Fruit fly (Drosophila melanogaster) whole organism, embryonic: ENCODE data around the gene ghi.
A peak's percentile ranks its signal among the peaks of the same experiment; 100 is the strongest.

Experiments used
- CG11093 ChIP-seq: fragments of 200-800 bp; sonication (Bioruptor generic); IDR thresholded peaks from 3 replicates; pipeline ENCODE4 v1.3.6; 2022; ENCODE audit warnings: missing biosample characterization, missing genetic modification characterization
- CG14860 ChIP-seq: fragments of 200-800 bp; sonication (Bioruptor generic); IDR thresholded peaks from 3 replicates; pipeline ENCODE4 v1.3.6; 2022; ENCODE audit warnings: missing biosample characterization, missing genetic modification characterization; ENCODE audit not compliant: partially characterized antibody
- CG15011 ChIP-seq: fragments of 200-800 bp; sonication (Bioruptor generic); optimal IDR thresholded peaks from 3 replicates; lab custom pipeline; 2018; ENCODE audit warnings: missing biosample characterization, mild to moderate bottlenecking, missing genetic modification characterization
- CG16815 ChIP-seq: fragments of 200-800 bp; sonication (Bioruptor generic); optimal IDR thresholded peaks from 3 replicates; lab custom pipeline; 2017; ENCODE audit warnings: missing biosample characterization, mild to moderate bottlenecking, missing genetic modification characterization
- CG2889 ChIP-seq: fragments of 200-800 bp; sonication (Bioruptor generic); IDR thresholded peaks from 3 replicates; pipeline ENCODE4 v1.3.6; 2022; ENCODE audit warnings: missing biosample characterization, missing genetic modification characterization
- CG30020 ChIP-seq: fragments of 200-800 bp; optimal IDR thresholded peaks from 2 replicates; lab custom pipeline; 2019; ENCODE audit warnings: missing biosample characterization, mild to moderate bottlenecking, missing genetic modification characterization, moderate library complexity
- CG31224 ChIP-seq: fragments of 200-800 bp; sonication (Bioruptor generic); IDR thresholded peaks from 2 replicates; pipeline ENCODE4 v1.3.6; 2022; ENCODE audit warnings: missing biosample characterization, missing genetic modification characterization
- CG32532 ChIP-seq: fragments of 200-800 bp; sonication (Bioruptor generic); IDR thresholded peaks from 2 replicates; pipeline ENCODE4 v1.3.6; 2022; ENCODE audit warnings: missing biosample characterization, missing genetic modification characterization
- CG32772 ChIP-seq: fragments of 200-800 bp; sonication (Bioruptor generic); IDR thresholded peaks from 2 replicates; pipeline ENCODE4 v1.3.6; 2022; ENCODE audit warnings: missing biosample characterization, missing genetic modification characterization
- CG3281 ChIP-seq: fragments of 200-800 bp; sonication (Bioruptor generic); optimal IDR thresholded peaks from 3 replicates; lab custom pipeline; 2017; ENCODE audit warnings: missing biosample characterization, mild to moderate bottlenecking, missing genetic modification characterization
- CG33213 ChIP-seq: fragments of 200-800 bp; sonication (Bioruptor generic); optimal IDR thresholded peaks from 3 replicates; lab custom pipeline; 2016; ENCODE audit warnings: missing biosample characterization, missing genetic modification characterization
- CG34224 ChIP-seq: fragments of 200-800 bp; sonication (Bioruptor generic); IDR thresholded peaks from 3 replicates; pipeline ENCODE4 v1.3.6; 2022; ENCODE audit warnings: missing biosample characterization, missing genetic modification characterization; ENCODE audit not compliant: partially characterized antibody
- CG3847 ChIP-seq: fragments of 200-800 bp; sonication (Bioruptor generic); IDR thresholded peaks from 2 replicates; pipeline ENCODE4 v1.3.6; 2022; ENCODE audit warnings: missing biosample characterization, missing genetic modification characterization
- CG4360 ChIP-seq: fragments of 200-800 bp; sonication (Bioruptor generic); IDR thresholded peaks from 2 replicates; pipeline ENCODE4 v1.3.6; 2022; ENCODE audit warnings: missing biosample characterization, missing genetic modification characterization
- CG4730 ChIP-seq: fragments of 200-800 bp; sonication (Bioruptor generic); IDR thresholded peaks from 2 replicates; pipeline ENCODE4 v1.3.6; 2022; ENCODE audit warnings: missing biosample characterization, missing genetic modification characterization
- CG8281 ChIP-seq: fragments of 200-800 bp; sonication (Bioruptor generic); optimal IDR thresholded peaks from 2 replicates; lab custom pipeline; 2018; ENCODE audit warnings: missing biosample characterization, mild to moderate bottlenecking, missing genetic modification characterization, moderate library complexity
- CG9876 ChIP-seq: fragments of 200-800 bp; sonication (Bioruptor generic); optimal IDR thresholded peaks from 2 replicates; lab custom pipeline; 2016; ENCODE audit warnings: missing biosample characterization, missing genetic modification characterization
- Doc2 ChIP-seq: fragments of 200-800 bp; sonication (Bioruptor generic); IDR thresholded peaks from 2 replicates; pipeline ENCODE4 v1.3.6; 2022; ENCODE audit warnings: missing biosample characterization, missing genetic modification characterization
- Ets97D ChIP-seq: fragments of 200-800 bp; sonication (Bioruptor generic); optimal IDR thresholded peaks from 3 replicates; lab custom pipeline; 2016; ENCODE audit warnings: missing biosample characterization, missing genetic modification characterization
- Hr3 ChIP-seq: fragments of 200-800 bp; sonication (Bioruptor generic); optimal IDR thresholded peaks from 3 replicates; lab custom pipeline; 2016; ENCODE audit warnings: missing biosample characterization, missing genetic modification characterization
- Hr51 ChIP-seq, 2 experiments: fragments of 200-800 bp; sonication (Bioruptor generic); optimal IDR thresholded peaks; 2 replicates in 1 of 2; 3 replicates in 1 of 2; lab custom pipeline; 2016 to 2018; ENCODE audit warnings: missing biosample characterization in 2 of 2, missing genetic modification characterization in 2 of 2, mild to moderate bottlenecking in 1 of 2, moderate library complexity in 1 of 2
- Hsf ChIP-seq: fragments of 200-800 bp; sonication (Bioruptor generic); optimal IDR thresholded peaks from 3 replicates; lab custom pipeline; 2016; ENCODE audit warnings: missing biosample characterization, missing genetic modification characterization
- Jarid2 ChIP-seq: fragments of 200-800 bp; sonication (Bioruptor generic); optimal IDR thresholded peaks from 3 replicates; lab custom pipeline; 2017; ENCODE audit warnings: mild to moderate bottlenecking, missing biosample characterization, missing genetic modification reagents, missing genetic modification characterization
- NfI ChIP-seq: fragments of 200-800 bp; sonication (Bioruptor generic); optimal IDR thresholded peaks from 3 replicates; lab custom pipeline; 2018; ENCODE audit warnings: missing biosample characterization, mild to moderate bottlenecking, missing genetic modification characterization, moderate library complexity
- Pdp1 ChIP-seq, 2 experiments: fragments of 200-800 bp; sonication (Bioruptor generic); optimal IDR thresholded peaks; 3 replicates each; lab custom pipeline; 2016; ENCODE audit warnings: missing biosample characterization in 2 of 2, missing genetic modification characterization in 2 of 2, mild to moderate bottlenecking in 1 of 2, moderate library complexity in 1 of 2
- Rfx ChIP-seq: fragments of 200-800 bp; sonication (Bioruptor generic); IDR thresholded peaks from 2 replicates; pipeline ENCODE4 v1.3.6; 2022; ENCODE audit warnings: missing biosample characterization, missing genetic modification characterization
- Spps ChIP-seq: fragments of 200-800 bp; sonication (Bioruptor generic); optimal IDR thresholded peaks from 2 replicates; lab custom pipeline; 2018; ENCODE audit warnings: missing biosample characterization, mild to moderate bottlenecking, missing genetic modification characterization
- Vsx1 ChIP-seq: fragments of 200-800 bp; sonication (Bioruptor generic); optimal IDR thresholded peaks from 2 replicates; lab custom pipeline; 2017; ENCODE audit warnings: missing biosample characterization, mild to moderate bottlenecking, missing genetic modification characterization, missing genetic modification reagents
- Xbp1 ChIP-seq: fragments of 200-800 bp; sonication (Bioruptor generic); optimal IDR thresholded peaks from 3 replicates; lab custom pipeline; 2016; ENCODE audit warnings: missing biosample characterization, mild to moderate bottlenecking, missing genetic modification characterization
- ap ChIP-seq: fragments of 200-800 bp; sonication (Bioruptor generic); IDR thresholded peaks from 2 replicates; pipeline ENCODE4 v1.3.6; 2022; ENCODE audit warnings: missing biosample characterization, missing genetic modification characterization
- bigmax ChIP-seq: fragments of 200-800 bp; sonication (Bioruptor generic); optimal IDR thresholded peaks from 2 replicates; lab custom pipeline; 2018; ENCODE audit warnings: missing biosample characterization, mild to moderate bottlenecking, missing genetic modification characterization
- cwo ChIP-seq: fragments of 200-800 bp; sonication (Bioruptor generic); optimal IDR thresholded peaks from 3 replicates; lab custom pipeline; 2017; ENCODE audit warnings: missing biosample characterization, missing genetic modification characterization, mild to moderate bottlenecking, moderate library complexity, missing genetic modification reagents
- dm ChIP-seq: fragments of 200-800 bp; sonication (Bioruptor generic); optimal IDR thresholded peaks from 3 replicates; lab custom pipeline; 2016; ENCODE audit warnings: missing biosample characterization, missing genetic modification characterization
- emc ChIP-seq: fragments of 200-800 bp; sonication (Bioruptor generic); optimal IDR thresholded peaks from 2 replicates; lab custom pipeline; 2016; ENCODE audit warnings: missing biosample characterization, missing genetic modification characterization
- hkb ChIP-seq, 2 experiments: fragments of 200-800 bp in 1 of 2; fragments of >200 bp in 1 of 2; sonication (Bioruptor generic) in 1 of 2; IDR thresholded peaks in 1 of 2; optimal IDR thresholded peaks in 1 of 2; 2 replicates each; pipeline versions ENCODE4 v1.3.6 to Lab custom; 2017 to 2022; ENCODE audit warnings: missing biosample characterization in 1 of 2, missing genetic modification characterization in 1 of 2
- kay ChIP-seq: fragments of 200-800 bp; sonication (Bioruptor generic); optimal IDR thresholded peaks from 2 replicates; lab custom pipeline; 2016; ENCODE audit warnings: missing biosample characterization, missing genetic modification characterization
- klu ChIP-seq: fragments of 200-800 bp; sonication (Bioruptor generic); IDR thresholded peaks from 2 replicates; pipeline ENCODE4 v1.3.6; 2022; ENCODE audit warnings: missing biosample characterization, missing genetic modification characterization
- kni ChIP-seq: fragments of 200-800 bp; sonication (Bioruptor generic); optimal IDR thresholded peaks from 3 replicates; lab custom pipeline; 2017; ENCODE audit warnings: mild to moderate bottlenecking, missing biosample characterization, missing genetic modification reagents, missing genetic modification characterization
- mam ChIP-seq: fragments of 200-800 bp; sonication (Bioruptor generic); optimal IDR thresholded peaks from 3 replicates; lab custom pipeline; 2016; ENCODE audit warnings: missing biosample characterization, missing genetic modification characterization
- mld ChIP-seq: fragments of 200-800 bp; sonication (Bioruptor generic); IDR thresholded peaks from 3 replicates; pipeline ENCODE4 v1.3.6; 2022; ENCODE audit warnings: missing biosample characterization, missing genetic modification characterization; ENCODE audit not compliant: partially characterized antibody
- nau ChIP-seq: fragments of 200-800 bp; sonication (Bioruptor generic); optimal IDR thresholded peaks from 3 replicates; lab custom pipeline; 2017; ENCODE audit warnings: missing biosample characterization, mild to moderate bottlenecking, missing genetic modification characterization, missing genetic modification reagents
- nerfin-1 ChIP-seq: fragments of 200-800 bp; sonication (Bioruptor generic); optimal IDR thresholded peaks from 3 replicates; lab custom pipeline; 2019; ENCODE audit warnings: missing biosample characterization, mild to moderate bottlenecking, missing genetic modification characterization, moderate library complexity
- nerfin-2 ChIP-seq: fragments of 200-800 bp; sonication (Bioruptor generic); IDR thresholded peaks from 2 replicates; pipeline ENCODE4 v1.3.6; 2022; ENCODE audit warnings: missing biosample characterization, missing genetic modification characterization; ENCODE audit not compliant: partially characterized antibody
- pb ChIP-seq: fragments of 200-800 bp; sonication (Bioruptor generic); optimal IDR thresholded peaks from 3 replicates; lab custom pipeline; 2016; ENCODE audit warnings: missing biosample characterization, missing genetic modification characterization
- ro ChIP-seq: fragments of 200-800 bp; sonication (Bioruptor generic); IDR thresholded peaks from 2 replicates; pipeline ENCODE4 v1.3.6; 2022; ENCODE audit warnings: missing biosample characterization, missing genetic modification characterization
- scrt ChIP-seq: fragments of 200-800 bp; sonication (Bioruptor generic); optimal IDR thresholded peaks from 2 replicates; lab custom pipeline; 2018; ENCODE audit warnings: missing biosample characterization, mild to moderate bottlenecking, missing genetic modification characterization, moderate library complexity
- toy ChIP-seq: fragments of 200-800 bp; sonication (Bioruptor generic); IDR thresholded peaks from 2 replicates; pipeline ENCODE4 v1.3.6; 2022; ENCODE audit warnings: missing biosample characterization, missing genetic modification characterization
- unpg ChIP-seq: fragments of 200-800 bp; sonication (Bioruptor generic); optimal IDR thresholded peaks from 3 replicates; lab custom pipeline; 2018; ENCODE audit warnings: missing biosample characterization, mild to moderate bottlenecking, missing genetic modification characterization, moderate library complexity
- zfh1 ChIP-seq: fragments of 200-800 bp; sonication (Bioruptor generic); IDR thresholded peaks from 3 replicates; pipeline ENCODE4 v1.3.6; 2022; ENCODE audit warnings: missing biosample characterization, missing genetic modification characterization

Gene ghi

DNA sequence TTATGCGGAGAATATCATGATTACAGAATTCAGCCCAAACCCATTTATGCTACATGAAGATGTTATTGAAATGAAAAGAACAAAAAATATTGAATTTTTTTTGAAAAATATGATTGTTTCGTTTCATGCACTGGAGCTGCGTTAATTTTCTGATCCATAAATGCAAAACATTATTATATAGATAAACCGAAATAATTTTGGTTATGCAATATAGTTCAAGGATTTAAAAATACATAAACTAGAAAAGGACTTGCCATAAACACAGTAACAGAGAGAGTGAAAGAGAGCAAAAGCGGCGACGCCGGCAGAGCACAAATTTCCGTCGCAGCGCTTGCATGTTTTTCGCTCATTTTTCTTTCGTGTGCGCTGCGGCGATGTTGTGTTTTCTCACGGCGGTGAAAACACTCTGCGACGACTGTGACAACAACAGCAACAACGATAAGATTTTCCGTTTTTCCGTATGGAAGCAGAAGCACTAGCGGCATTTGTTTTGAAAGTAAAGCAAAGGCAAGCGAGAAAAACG is 10.6 kb downstream of the ghi start (continued):
- peak; percentile 81 for TF ChIP-seq NfI
- TF ChIP-seq CG33213 (GFP tag; lab: Kevin White, UChicago), result peak; percentile 49
- TF ChIP-seq CG4360 (GFP tag; lab: Robert Waterston, UW), result peak; percentile 81
- TF ChIP-seq CG9876 (GFP tag; lab: Kevin White, UChicago), result no peak
- 0 out of 3 replicates have a peak, but pooled peaks have one; percentile 8 for TF ChIP-seq mld (GFP tag; lab: Robert Waterston, UW)
- TF ChIP-seq unpg (GFP tag; lab: Kevin White, UChicago), result peak; percentile 95
- TF ChIP-seq mam, result peak; percentile 63
- peak; percentile 70 for TF ChIP-seq CG16815 (GFP tag; lab: Kevin White, UChicago)
- TF ChIP-seq ap (GFP tag; lab: Robert Waterston, UW), result peak; percentile 40; the same call in 1 of the 2 replicates
- peak; percentile 86 for TF ChIP-seq nerfin-1 (tag; lab: Kevin White, UChicago)
- TF ChIP-seq Hsf, result peak; percentile 86
- TF ChIP-seq kni, result peak; percentile 31
- TF ChIP-seq CG3281, result peak; percentile 89
- peak; percentile 75 for TF ChIP-seq kay
- peak; percentile 45; the same call in 1 of the 2 replicates for TF ChIP-seq CG4730 (GFP tag; lab: Robert Waterston, UW)
- peak; percentile 46 to 93 for TF ChIP-seq Hr51 (GFP tag; optimal IDR thresholded peaks at IDR 0.05; lab: Kevin White, UChicago)
- TF ChIP-seq CG32772, result peak; percentile 40; the same call in 1 of the 2 replicates
- TF ChIP-seq Rfx (GFP tag; lab: Robert Waterston, UW), result peak; percentile 82
- peak; percentile 45 for TF ChIP-seq Ets97D
- peak; percentile 73 for TF ChIP-seq CG30020 (tag; lab: Kevin White, UChicago)
- peak; percentile 74 to 98 for TF ChIP-seq Pdp1 (GFP tag; optimal IDR thresholded peaks at IDR 0.05; lab: Kevin White, UChicago)
- peak; percentile 73; the same call in 1 of the 2 replicates for TF ChIP-seq CG32532
- TF ChIP-seq nau (GFP tag; lab: Kevin White, UChicago), result peak; percentile 89
- peak; percentile 58; the same call in 1 of the 2 replicates for TF ChIP-seq CG3847 (GFP tag; lab: Robert Waterston, UW)
- TF ChIP-seq Vsx1 (GFP tag; lab: Kevin White, UChicago), result peak; percentile 91
- no peak for TF ChIP-seq hkb (optimal IDR thresholded peaks at IDR 0.05; lab: Kevin White, UChicago)
- peak; percentile 86 for TF ChIP-seq hkb (GFP tag; IDR thresholded peaks at IDR 0.05; lab: Robert Waterston, UW)
- peak; percentile 91 for TF ChIP-seq Spps (tag; lab: Kevin White, UChicago)
- peak; percentile 90 for TF ChIP-seq Jarid2 (GFP tag; lab: Kevin White, UChicago)
- no peak for TF ChIP-seq CG34224 (GFP tag; lab: Robert Waterston, UW)
- no peak for TF ChIP-seq dm
- TF ChIP-seq Xbp1, result peak; percentile 84
- peak; percentile 74 for TF ChIP-seq CG8281
- peak; percentile 82 for TF ChIP-seq cwo (GFP tag; lab: Kevin White, UChicago)
- peak; percentile 78 for TF ChIP-seq zfh1 (GFP tag; lab: Robert Waterston, UW)
- TF ChIP-seq ro, result no peak
- TF ChIP-seq toy (GFP tag; lab: Robert Waterston, UW), result no peak
- TF ChIP-seq bigmax (GFP tag; lab: Kevin White, UChicago), result no peak
- TF ChIP-seq CG14860, result no peak
- peak; percentile 63 for TF ChIP-seq Hr3
- TF ChIP-seq CG11093, result 0 out of 3 replicates have a peak, but pooled peaks have one; percentile 26
- TF ChIP-seq klu, result no peak
- peak; percentile 91 for TF ChIP-seq CG15011 (GFP tag; lab: Kevin White, UChicago)
- TF ChIP-seq pb (GFP tag; lab: Kevin White, UChicago), result peak; percentile 40
- TF ChIP-seq scrt (GFP tag; lab: Kevin White, UChicago), result peak; percentile 90
- TF ChIP-seq CG31224 (GFP tag; lab: Robert Waterston, UW), result 0 out of 2 replicates have a peak, but pooled peaks have one; percentile 35
- no peak for TF ChIP-seq nerfin-2 (GFP tag; lab: Robert Waterston, UW)
- no peak for TF ChIP-seq CG2889
- no peak for TF ChIP-seq emc (GFP tag; lab: Kevin White, UChicago)
- TF ChIP-seq Doc2, result no peak
